Fruit fly (Drosophila melanogaster) Kc167 (cell line): ENCODE measurements around the gene CG14537.

ENCODE experiments used
- Myc ChIP-seq: fragments of >200 bp; optimal IDR thresholded peaks from 2 replicates; lab custom pipeline; 2017; ENCODE audit warnings: missing external identifiers
- Sin3A ChIP-seq: fragments of >200 bp; optimal IDR thresholded peaks from 2 replicates; lab custom pipeline; 2018; ENCODE audit warnings: missing external identifiers
- h ChIP-seq: fragments of >200 bp; optimal IDR thresholded peaks from 3 replicates; lab custom pipeline; 2018; ENCODE audit warnings: missing external identifiers
- insv ChIP-seq: fragments of >200 bp; optimal IDR thresholded peaks from 3 replicates; lab custom pipeline; 2018; ENCODE audit warnings: missing external identifiers
- psq ChIP-seq: fragments of >200 bp; optimal IDR thresholded peaks from 2 replicates; lab custom pipeline; 2017; ENCODE audit warnings: missing external identifiers
- ttk ChIP-seq: sonication (Bioruptor generic); optimal IDR thresholded peaks from 2 replicates; lab custom pipeline; 2017; ENCODE audit warnings: missing external identifiers

CG14537 gene

dm6 chr2L:7872680-7873079, 32.4 kb downstream of the CG14537 start:
- no peak for TF ChIP-seq psq (lab: Kevin White, UChicago)
- TF ChIP-seq h (lab: Kevin White, UChicago) = no peak

- TF ChIP-seq h (lab: Kevin White, UChicago) (no peak), Myc (lab: Kevin White, UChicago) (no peak), ttk (no peak), insv (no peak), Sin3A (no peak), psq (lab: Kevin White, UChicago) (no peak)
These were observed 35.4 kb downstream of the CG14537 start for dm6 chr2L:7875676-7876075.

dm6 chr2L:7876520-7877232, 36.4 kb downstream of the CG14537 start:
- no peak for TF ChIP-seq Sin3A
- no peak for TF ChIP-seq insv
- no peak for TF ChIP-seq h (lab: Kevin White, UChicago)

dm6 chr2L:7878372-7878771, 38.1 kb downstream of the CG14537 start:
- no peak for TF ChIP-seq Sin3A
- no peak for TF ChIP-seq psq (lab: Kevin White, UChicago)
- TF ChIP-seq ttk = no peak
- no peak for TF ChIP-seq Myc (lab: Kevin White, UChicago)
- TF ChIP-seq insv = no peak
- TF ChIP-seq h (lab: Kevin White, UChicago) = no peak

dm6 chr2L:7879292-7879894, 39.1 kb downstream of the CG14537 start, which contains the start of gene spz3:
Gene spz3 (minus strand): TSS chr2L:7879552.
- TF ChIP-seq Myc (lab: Kevin White, UChicago) (no peak), Sin3A (no peak), ttk (no peak), h (lab: Kevin White, UChicago) (no peak), psq (lab: Kevin White, UChicago) (no peak), insv (no peak)

dm6 chr2L:7880458-7880857, 40.2 kb downstream of the CG14537 start:
- TF ChIP-seq psq (lab: Kevin White, UChicago) = no peak

- TF ChIP-seq insv (no peak), Myc (lab: Kevin White, UChicago) (no peak), ttk (no peak), psq (lab: Kevin White, UChicago) (no peak), h (lab: Kevin White, UChicago) (no peak), Sin3A (no peak)
These were observed 45.0 kb downstream of the CG14537 start, which contains the start of the genes SmE and CG34132 for dm6 chr2L:7885271-7885670. Gene SmE (minus strand): TSS chr2L:7885450. Gene CG34132 (plus strand): TSS chr2L:7885503.

- no peak for TF ChIP-seq insv
- TF ChIP-seq psq (lab: Kevin White, UChicago) = no peak
- no peak for TF ChIP-seq Sin3A
- TF ChIP-seq h (lab: Kevin White, UChicago) = no peak
- no peak for TF ChIP-seq Myc (lab: Kevin White, UChicago)
- no peak for TF ChIP-seq ttk
These were observed 45.7 kb downstream of the CG14537 start for dm6 chr2L:7885952-7886351.

dm6 chr2L:7887333-7887732, 47.1 kb downstream of the CG14537 start, which contains the start of gene CG7102:
Gene CG7102 (minus strand): TSS chr2L:7887513.
- TF ChIP-seq psq (lab: Kevin White, UChicago) = no peak
- no peak for TF ChIP-seq Myc (lab: Kevin White, UChicago)
- no peak for TF ChIP-seq h (lab: Kevin White, UChicago)
- TF ChIP-seq insv = no peak
- TF ChIP-seq ttk = no peak
- TF ChIP-seq Sin3A = no peak

dm6 chr2L:7889029-7889428, 48.8 kb downstream of the CG14537 start, which contains the start of gene Spn28Da:
Gene Spn28Da (minus strand): TSS chr2L:7889129.
- TF ChIP-seq h (lab: Kevin White, UChicago) (no peak), Sin3A (no peak), insv (no peak), Myc (lab: Kevin White, UChicago) (no peak), psq (lab: Kevin White, UChicago) (no peak), ttk (no peak)

dm6 chr2L:7890654-7891114, 50.4 kb downstream of the CG14537 start, which contains the start of gene Spn28Db:
Gene Spn28Db (minus strand): TSS chr2L:7890704.
- no peak for TF ChIP-seq h (lab: Kevin White, UChicago)
- TF ChIP-seq ttk = no peak
- no peak for TF ChIP-seq insv
- no peak for TF ChIP-seq Myc (lab: Kevin White, UChicago)
- no peak for TF ChIP-seq Sin3A
- TF ChIP-seq psq (lab: Kevin White, UChicago) = no peak
